Worm (Caenorhabditis elegans) whole organism, early embryonic: ENCODE results near the gene ZC455.1.

Experiments
- aly-1 ChIP-seq: sonication (generic microtip); optimal IDR thresholded peaks from 2 replicates; lab custom pipeline; 2016; ENCODE audit warnings: missing genetic modification characterization, missing compliant biosample characterization
- ama-1 ChIP-seq: fragments of 150-350 bp; optimal IDR thresholded peaks from 2 replicates; lab custom pipeline; 2014
- ceh-36 ChIP-seq: sonication (generic microtip); optimal IDR thresholded peaks from 2 replicates; lab custom pipeline; 2016; ENCODE audit warnings: missing genetic modification characterization, inconsistent platforms, missing compliant biosample characterization
- ets-7 ChIP-seq: sonication (generic microtip); optimal IDR thresholded peaks from 2 replicates; lab custom pipeline; 2016; ENCODE audit warnings: missing genotype, missing genetic modification characterization, missing compliant biosample characterization
- flt-1 ChIP-seq: fragments of 200-800 bp; sonication (Bioruptor generic); IDR thresholded peaks from 2 replicates; pipeline ENCODE4 v1.3.6; 2022; ENCODE audit warnings: missing genetic modification characterization, missing compliant biosample characterization
- hmbx-1 ChIP-seq: sonication (generic microtip); optimal IDR thresholded peaks from 2 replicates; lab custom pipeline; 2016; ENCODE audit warnings: mild to moderate bottlenecking, missing genetic modification characterization, missing compliant biosample characterization
- hmg-4 ChIP-seq: fragments of 200-800 bp; sonication (Bioruptor generic); optimal IDR thresholded peaks from 2 replicates; lab custom pipeline; 2018; ENCODE audit warnings: mild to moderate bottlenecking, missing genetic modification characterization, missing compliant biosample characterization
- hnd-1 ChIP-seq: sonication (generic microtip); optimal IDR thresholded peaks from 2 replicates; lab custom pipeline; 2016; ENCODE audit warnings: missing genetic modification characterization, missing compliant biosample characterization
- pes-1 ChIP-seq: fragments of 200-800 bp; sonication (Bioruptor generic); IDR thresholded peaks from 2 replicates; pipeline ENCODE4 v1.3.6; 2022; ENCODE audit warnings: missing genetic modification reagents, missing genetic modification characterization, missing compliant biosample characterization

DNA sequence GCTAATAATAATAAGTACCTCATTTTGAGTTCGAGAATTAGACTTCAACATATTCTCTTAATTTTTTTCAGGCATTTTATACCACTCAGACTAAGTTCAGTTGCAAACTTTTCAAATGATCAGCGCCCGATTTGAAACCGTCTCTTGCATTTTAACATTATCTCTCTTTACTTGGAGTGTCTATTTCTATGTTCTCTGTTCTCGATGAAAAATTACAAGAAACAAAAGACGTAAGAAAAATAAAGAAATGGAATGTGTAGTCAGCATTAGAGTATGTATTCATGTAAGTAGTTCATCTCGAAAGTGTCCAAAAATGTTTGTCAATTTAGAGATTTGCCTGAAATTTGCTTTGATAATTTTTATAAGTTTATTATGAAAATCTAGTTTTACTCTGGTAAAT, 26.8 kb downstream of the ZC455.1 start, which contains the start of gene ugt-3:
- TF ChIP-seq hnd-1 (tag; lab: Kevin White, UChicago) (no peak), ama-1 (lab: Kevin White, UChicago) (no peak), pes-1 (no peak), ceh-36 (no peak), flt-1 (no peak), ets-7 (tag; lab: Kevin White, UChicago) (no peak), aly-1 (tag; lab: Kevin White, UChicago) (no peak), hmg-4 (no peak), hmbx-1 (no peak)
